Worm (Caenorhabditis elegans) whole organism, young adult: ENCODE data around the gene F26A1.3.

ENCODE experiments used
- C17E4.6 ChIP-seq: fragments of 200-800 bp; sonication (Bioruptor generic); IDR thresholded peaks from 2 replicates; pipeline ENCODE4 v1.3.6; 2022; ENCODE audit warnings: missing genetic modification reagents, missing genetic modification characterization, missing compliant biosample characterization
- F33H1.4 ChIP-seq: fragments of 200-800 bp; sonication (Bioruptor generic); IDR thresholded peaks from 2 replicates; pipeline ENCODE4 v1.3.6; 2022; ENCODE audit warnings: missing genetic modification reagents, missing genetic modification characterization, missing compliant biosample characterization
- aptf-3 ChIP-seq: fragments of 200-800 bp; sonication (Bioruptor generic); IDR thresholded peaks from 2 replicates; pipeline ENCODE4 v1.3.6; 2022; ENCODE audit warnings: missing genetic modification characterization, missing compliant biosample characterization
- atf-7 ChIP-seq: sonication (generic microtip); optimal IDR thresholded peaks from 2 replicates; lab custom pipeline; 2017; ENCODE audit warnings: mild to moderate bottlenecking, missing genetic modification characterization, missing compliant biosample characterization
- egl-44 ChIP-seq: fragments of 200-800 bp; sonication (Bioruptor generic); IDR thresholded peaks from 2 replicates; pipeline ENCODE4 v1.3.6; 2022; ENCODE audit warnings: missing genetic modification reagents, missing genetic modification characterization, missing compliant biosample characterization
- hmg-1.2 ChIP-seq: fragments of 200-800 bp; sonication (Bioruptor generic); IDR thresholded peaks from 2 replicates; pipeline ENCODE4 v1.3.6; 2022; ENCODE audit warnings: missing genetic modification reagents, missing genetic modification characterization, missing compliant biosample characterization
- hsf-1 ChIP-seq: fragments of 200-800 bp; sonication (Bioruptor generic); IDR thresholded peaks from 2 replicates; pipeline ENCODE4 v1.3.6; 2022; ENCODE audit warnings: missing genetic modification reagents, missing genetic modification characterization, missing compliant biosample characterization
- madf-8 ChIP-seq: fragments of 200-800 bp; sonication (Bioruptor generic); conservative IDR thresholded peaks from 2 replicates; pipeline ENCODE4 v1.3.6; 2022; ENCODE audit warnings: missing genetic modification reagents, missing genetic modification characterization, missing compliant biosample characterization
- nhr-120 ChIP-seq: fragments of 200-800 bp; sonication (Bioruptor generic); IDR thresholded peaks from 2 replicates; pipeline ENCODE4 v1.3.6; 2022; ENCODE audit warnings: missing genetic modification characterization, missing compliant biosample characterization
- nhr-80 ChIP-seq: sonication (generic microtip); optimal IDR thresholded peaks from 2 replicates; lab custom pipeline; 2016; ENCODE audit warnings: missing genetic modification characterization, missing compliant biosample characterization
- snpc-1.3 ChIP-seq: sonication (generic microtip); optimal IDR thresholded peaks from 2 replicates; lab custom pipeline; 2017; ENCODE audit warnings: missing genetic modification characterization, mild to moderate bottlenecking, missing compliant biosample characterization, antibody characterized with exemption, moderate library complexity, missing genotype, missing genetic modification reagents; ENCODE audit not compliant: insufficient read depth
- snpc-4 ChIP-seq, 5 experiments: fragments of 150-350 bp in 1 of 5; sonication (generic microtip) in 4 of 5; optimal IDR thresholded peaks; 2 replicates each; lab custom pipeline; 2014 to 2018; ENCODE audit warnings: missing genetic modification characterization in 5 of 5, missing biosample characterization in 3 of 5, antibody characterized with exemption in 2 of 5, mild to moderate bottlenecking in 2 of 5, missing compliant biosample characterization in 2 of 5, missing genotype in 2 of 5, moderate library complexity in 2 of 5, missing genetic modification reagents in 1 of 5
- unc-62 ChIP-seq: fragments of 150-350 bp; optimal IDR thresholded peaks from 2 replicates; lab custom pipeline; 2014; ENCODE audit warnings: missing biosample characterization, missing genetic modification reagents, missing genetic modification characterization

DNA sequence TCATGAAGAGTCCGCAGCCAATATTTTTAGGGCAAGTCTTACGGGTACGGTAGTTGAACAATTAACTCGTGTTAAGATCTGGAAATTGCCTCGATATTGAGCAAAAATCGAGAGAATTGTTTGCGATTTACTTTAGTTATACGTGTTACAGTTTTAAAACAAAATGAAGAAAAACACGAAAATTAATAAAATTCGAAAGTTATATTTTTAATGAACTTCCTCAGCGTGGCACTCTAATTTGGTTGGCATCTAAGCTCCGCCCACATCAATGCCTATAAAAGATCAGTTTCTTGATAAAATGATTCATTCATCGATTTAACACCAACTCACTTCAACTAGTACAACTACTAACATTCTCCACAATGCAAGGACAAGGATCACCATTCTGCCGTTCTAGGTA is 43.8 kb downstream of the F26A1.3 start, which contains the start of gene gipc-1:
- TF ChIP-seq atf-7 (no peak), madf-8 (GFP tag; lab: Robert Waterston, UW) (no peak), snpc-4 (GFP tag; optimal IDR thresholded peaks at IDR 0.05; lab: Kevin White, UChicago) (no peak), snpc-4 (tag; optimal IDR thresholded peaks at IDR 0.05; lab: Kevin White, UChicago) (no peak), egl-44 (no peak), snpc-1.3 (tag; lab: Kevin White, UChicago) (no peak), F33H1.4 (GFP tag; lab: Robert Waterston, UW) (no peak), nhr-80 (tag; lab: Kevin White, UChicago) (no peak), hsf-1 (GFP tag; lab: Robert Waterston, UW) (no peak), aptf-3 (GFP tag; lab: Robert Waterston, UW) (no peak), nhr-120 (no peak), hmg-1.2 (no peak), C17E4.6 (GFP tag; lab: Robert Waterston, UW) (no peak), unc-62 (no peak)
